Worm (Caenorhabditis elegans) whole organism, late embryonic: ENCODE measurements around the gene ZC196.3.

Experiments used
- C08G9.2 ChIP-seq: sonication (generic microtip); optimal IDR thresholded peaks from 2 replicates; lab custom pipeline; 2016; ENCODE audit warnings: mild to moderate bottlenecking, missing genetic modification characterization, moderate library complexity, missing compliant biosample characterization
- C38D4.7 ChIP-seq: fragments of 200-800 bp; sonication (Bioruptor generic); optimal IDR thresholded peaks from 2 replicates; lab custom pipeline; 2018; ENCODE audit warnings: mild to moderate bottlenecking, missing genetic modification characterization, moderate library complexity, missing compliant biosample characterization
- F13H6.1 ChIP-seq: sonication (generic microtip); optimal IDR thresholded peaks from 2 replicates; lab custom pipeline; 2016; ENCODE audit warnings: missing genetic modification characterization, missing compliant biosample characterization
- T23F11.4 ChIP-seq: fragments of 200-800 bp; sonication (Bioruptor generic); optimal IDR thresholded peaks from 2 replicates; lab custom pipeline; 2018; ENCODE audit warnings: mild to moderate bottlenecking, missing genetic modification characterization, missing compliant biosample characterization
- ceh-14 ChIP-seq: sonication (generic microtip); optimal IDR thresholded peaks from 2 replicates; lab custom pipeline; 2016; ENCODE audit warnings: missing genotype, missing genetic modification characterization, missing compliant biosample characterization
- ceh-18 ChIP-seq: sonication (generic microtip); optimal IDR thresholded peaks from 2 replicates; lab custom pipeline; 2016; ENCODE audit warnings: missing genetic modification characterization, missing compliant biosample characterization
- ceh-2 ChIP-seq: sonication (generic microtip); optimal IDR thresholded peaks from 2 replicates; lab custom pipeline; 2016; ENCODE audit warnings: missing genotype, missing genetic modification characterization, missing compliant biosample characterization
- ceh-22 ChIP-seq: sonication (generic microtip); optimal IDR thresholded peaks from 2 replicates; lab custom pipeline; 2017; ENCODE audit warnings: missing biosample characterization, missing genetic modification characterization
- ceh-24 ChIP-seq: sonication (generic microtip); optimal IDR thresholded peaks from 2 replicates; lab custom pipeline; 2016; ENCODE audit warnings: mild to moderate bottlenecking, missing genetic modification characterization, missing compliant biosample characterization
- ceh-30 ChIP-seq: fragments of 150-350 bp; optimal IDR thresholded peaks from 2 replicates; lab custom pipeline; 2014; ENCODE audit warnings: missing biosample characterization, missing genetic modification characterization
- ceh-31 ChIP-seq: sonication (generic microtip); optimal IDR thresholded peaks from 2 replicates; lab custom pipeline; 2016; ENCODE audit warnings: missing genetic modification characterization, missing compliant biosample characterization
- ceh-34 ChIP-seq: sonication (generic microtip); optimal IDR thresholded peaks from 2 replicates; lab custom pipeline; 2016; ENCODE audit warnings: mild to moderate bottlenecking, missing genetic modification characterization, missing compliant biosample characterization
- ceh-45 ChIP-seq: fragments of 200-800 bp; sonication (Bioruptor generic); IDR thresholded peaks from 2 replicates; pipeline ENCODE4 v1.3.6; 2022; ENCODE audit warnings: missing genetic modification reagents, missing genetic modification characterization, missing compliant biosample characterization
- ceh-48 ChIP-seq: sonication (generic microtip); optimal IDR thresholded peaks from 2 replicates; lab custom pipeline; 2016; ENCODE audit warnings: missing genetic modification characterization, inconsistent platforms, missing compliant biosample characterization
- ceh-6 ChIP-seq: fragments of 200-800 bp; sonication (Bioruptor generic); optimal IDR thresholded peaks from 2 replicates; lab custom pipeline; 2018; ENCODE audit warnings: mild to moderate bottlenecking, missing genetic modification characterization, missing compliant biosample characterization
- che-1 ChIP-seq: sonication (generic microtip); optimal IDR thresholded peaks from 2 replicates; lab custom pipeline; 2016; ENCODE audit warnings: mild to moderate bottlenecking, missing genetic modification characterization, missing compliant biosample characterization
- dve-1 ChIP-seq: sonication (generic microtip); optimal IDR thresholded peaks from 2 replicates; lab custom pipeline; 2017; ENCODE audit warnings: antibody characterized with exemption, mild to moderate bottlenecking, missing genetic modification characterization, missing compliant biosample characterization
- elt-2 ChIP-seq: sonication (generic microtip); optimal IDR thresholded peaks from 2 replicates; lab custom pipeline; 2016; ENCODE audit warnings: missing genetic modification reagents, missing genetic modification characterization, missing compliant biosample characterization
- ets-4 ChIP-seq: sonication (generic microtip); optimal IDR thresholded peaks from 2 replicates; lab custom pipeline; 2016; ENCODE audit warnings: missing genetic modification characterization, missing compliant biosample characterization
- fax-1 ChIP-seq: sonication (generic microtip); optimal IDR thresholded peaks from 2 replicates; lab custom pipeline; 2016; ENCODE audit warnings: missing genotype, missing genetic modification characterization, missing compliant biosample characterization
- gmeb-2 ChIP-seq: sonication (generic microtip); optimal IDR thresholded peaks from 2 replicates; lab custom pipeline; 2016; ENCODE audit warnings: missing genetic modification characterization, inconsistent platforms, missing compliant biosample characterization
- hlh-13 ChIP-seq: fragments of 200-800 bp; sonication (Bioruptor generic); optimal IDR thresholded peaks from 2 replicates; lab custom pipeline; 2018; ENCODE audit warnings: mild to moderate bottlenecking, missing genetic modification characterization, missing compliant biosample characterization
- hlh-6 ChIP-seq: sonication (generic microtip); optimal IDR thresholded peaks from 2 replicates; lab custom pipeline; 2016; ENCODE audit warnings: missing genotype, missing genetic modification characterization, missing compliant biosample characterization
- hlh-8 ChIP-seq: sonication (generic microtip); optimal IDR thresholded peaks from 2 replicates; lab custom pipeline; 2016; ENCODE audit warnings: missing genotype, missing genetic modification characterization, missing compliant biosample characterization
- lim-6 ChIP-seq: sonication (generic microtip); optimal IDR thresholded peaks from 2 replicates; lab custom pipeline; 2016; ENCODE audit warnings: missing genetic modification characterization, missing compliant biosample characterization
- lin-11 ChIP-seq: fragments of 200-800 bp; sonication (Bioruptor generic); optimal IDR thresholded peaks from 2 replicates; lab custom pipeline; 2018; ENCODE audit warnings: mild to moderate bottlenecking, missing genetic modification characterization, missing compliant biosample characterization
- madf-2 ChIP-seq: sonication (generic microtip); optimal IDR thresholded peaks from 2 replicates; lab custom pipeline; 2017; ENCODE audit warnings: missing genetic modification characterization, missing compliant biosample characterization
- mec-3 ChIP-seq: sonication (generic microtip); optimal IDR thresholded peaks from 2 replicates; lab custom pipeline; 2016; ENCODE audit warnings: borderline replicate concordance, missing genetic modification characterization, missing compliant biosample characterization
- nfya-1 ChIP-seq: sonication (generic microtip); optimal IDR thresholded peaks from 2 replicates; lab custom pipeline; 2017; ENCODE audit warnings: missing genetic modification characterization, mild to moderate bottlenecking, missing compliant biosample characterization, antibody characterized with exemption, moderate library complexity
- nhr-232 ChIP-seq: sonication (generic microtip); optimal IDR thresholded peaks from 2 replicates; lab custom pipeline; 2016; ENCODE audit warnings: missing genetic modification characterization, missing compliant biosample characterization
- ref-2 ChIP-seq: sonication (generic microtip); optimal IDR thresholded peaks from 2 replicates; lab custom pipeline; 2016; ENCODE audit warnings: missing genetic modification characterization, missing compliant biosample characterization
- rnt-1 ChIP-seq: sonication (generic microtip); optimal IDR thresholded peaks from 2 replicates; lab custom pipeline; 2016; ENCODE audit warnings: missing genetic modification characterization, missing compliant biosample characterization
- sdc-2 ChIP-seq: sonication (generic microtip); optimal IDR thresholded peaks from 2 replicates; lab custom pipeline; 2016; ENCODE audit warnings: missing genotype, missing genetic modification characterization, missing compliant biosample characterization
- sox-4 ChIP-seq: sonication (generic microtip); optimal IDR thresholded peaks from 2 replicates; lab custom pipeline; 2017; ENCODE audit warnings: mild to moderate bottlenecking, missing genetic modification characterization, inconsistent platforms, missing compliant biosample characterization
- syd-9 ChIP-seq: sonication (generic microtip); optimal IDR thresholded peaks from 2 replicates; lab custom pipeline; 2016; ENCODE audit warnings: mild to moderate bottlenecking, missing genetic modification characterization, moderate library complexity, missing compliant biosample characterization
- tbx-2 ChIP-seq: sonication (generic microtip); optimal IDR thresholded peaks from 2 replicates; lab custom pipeline; 2016; ENCODE audit warnings: missing genetic modification characterization, missing compliant biosample characterization
- unc-42 ChIP-seq: sonication (generic microtip); optimal IDR thresholded peaks from 2 replicates; lab custom pipeline; 2016; ENCODE audit warnings: missing genotype, missing genetic modification characterization, missing compliant biosample characterization
- unc-55 ChIP-seq: sonication (generic microtip); optimal IDR thresholded peaks from 2 replicates; lab custom pipeline; 2017; ENCODE audit warnings: missing biosample characterization, missing genetic modification reagents, missing genetic modification characterization
- ztf-16 ChIP-seq: sonication (generic microtip); optimal IDR thresholded peaks from 2 replicates; lab custom pipeline; 2017; ENCODE audit warnings: missing genetic modification characterization, missing compliant biosample characterization

The ZC196.3 gene

DNA sequence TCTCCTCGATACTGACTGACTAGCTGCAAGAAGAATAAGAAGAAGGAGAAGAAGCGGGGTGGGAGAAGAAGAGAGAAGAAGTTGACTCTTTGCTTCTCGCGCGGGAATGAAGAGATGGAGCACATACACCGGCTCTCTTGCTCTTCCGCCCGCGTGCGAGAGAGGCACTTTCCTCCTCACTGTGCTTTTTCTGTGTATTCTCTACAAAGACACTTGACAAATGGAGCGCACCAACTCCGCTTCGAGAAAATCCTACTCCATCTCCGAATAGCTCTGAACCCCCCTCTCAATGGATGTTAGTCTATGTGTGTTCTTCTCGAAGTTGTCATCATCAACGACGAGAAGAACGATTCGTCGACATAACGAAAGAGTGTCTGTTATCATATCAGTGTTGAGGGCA lies 48.0 kb downstream of the ZC196.3 start:
- TF ChIP-seq unc-42 (tag; lab: Kevin White, UChicago) (no peak), che-1 (tag; lab: Kevin White, UChicago) (no peak), elt-2 (tag; lab: Kevin White, UChicago) (peak; percentile 47), mec-3 (tag; lab: Kevin White, UChicago) (no peak), ceh-2 (tag; lab: Kevin White, UChicago) (peak; percentile 47), ceh-6 (GFP tag; lab: Kevin White, UChicago) (no peak), nfya-1 (tag; lab: Kevin White, UChicago) (peak; percentile 29), tbx-2 (tag; lab: Kevin White, UChicago) (peak; percentile 43), ceh-31 (tag; lab: Kevin White, UChicago) (peak; percentile 24), ceh-22 (peak; percentile 93), dve-1 (tag; lab: Kevin White, UChicago) (peak; percentile 2)
- TF ChIP-seq, all 69 proteins: peak for 7

- TF ChIP-seq madf-2 (tag; lab: Kevin White, UChicago) (no peak), dve-1 (tag; lab: Kevin White, UChicago) (peak; percentile 46), nfya-1 (tag; lab: Kevin White, UChicago) (peak; percentile 52), C08G9.2 (tag; lab: Kevin White, UChicago) (peak; percentile 19), T23F11.4 (no peak), ets-4 (no peak), C38D4.7 (GFP tag; lab: Kevin White, UChicago) (peak; percentile 32), sdc-2 (tag; lab: Kevin White, UChicago) (peak; percentile 57), unc-55 (GFP tag; lab: Kevin White, UChicago) (peak; percentile 40), rnt-1 (tag; lab: Kevin White, UChicago) (peak; percentile 90), ceh-2 (tag; lab: Kevin White, UChicago) (peak; percentile 53), che-1 (tag; lab: Kevin White, UChicago) (peak; percentile 44), ztf-16 (tag; lab: Kevin White, UChicago) (peak; percentile 53), ceh-24 (tag; lab: Kevin White, UChicago) (no peak), sox-4 (no peak), ceh-30 (tag; lab: Kevin White, UChicago) (peak; percentile 14), nhr-232 (tag; lab: Kevin White, UChicago) (peak; percentile 14), mec-3 (tag; lab: Kevin White, UChicago) (no peak), F13H6.1 (tag; lab: Kevin White, UChicago) (peak; percentile 11), hlh-8 (tag; lab: Kevin White, UChicago) (peak; percentile 18), ceh-14 (peak; percentile 27), lin-11 (tag; lab: Kevin White, UChicago) (peak; percentile 30), ceh-48 (peak; percentile 27), ceh-45 (no peak), ceh-18 (tag; lab: Kevin White, UChicago) (peak; percentile 71), ceh-6 (GFP tag; lab: Kevin White, UChicago) (peak; percentile 50), syd-9 (tag; lab: Kevin White, UChicago) (peak; percentile 83), elt-2 (tag; lab: Kevin White, UChicago) (peak; percentile 37), ceh-31 (tag; lab: Kevin White, UChicago) (peak; percentile 73), hlh-6 (tag; lab: Kevin White, UChicago) (peak; percentile 79), lim-6 (peak; percentile 34), gmeb-2 (tag; lab: Kevin White, UChicago) (no peak), ref-2 (peak; percentile 71), fax-1 (peak; percentile 1), ceh-22 (no peak), tbx-2 (tag; lab: Kevin White, UChicago) (peak; percentile 88), hlh-13 (GFP tag; lab: Kevin White, UChicago) (peak; percentile 41), ceh-34 (tag; lab: Kevin White, UChicago) (peak; percentile 73)
Observed at ce11 chrV:8785526-8785925, 49.1 kb downstream of the ZC196.3 start.
